Worm (Caenorhabditis elegans): Measurements from ENCODE around the gene Y51A2D.21.

Gene Y51A2D.21

DNA sequence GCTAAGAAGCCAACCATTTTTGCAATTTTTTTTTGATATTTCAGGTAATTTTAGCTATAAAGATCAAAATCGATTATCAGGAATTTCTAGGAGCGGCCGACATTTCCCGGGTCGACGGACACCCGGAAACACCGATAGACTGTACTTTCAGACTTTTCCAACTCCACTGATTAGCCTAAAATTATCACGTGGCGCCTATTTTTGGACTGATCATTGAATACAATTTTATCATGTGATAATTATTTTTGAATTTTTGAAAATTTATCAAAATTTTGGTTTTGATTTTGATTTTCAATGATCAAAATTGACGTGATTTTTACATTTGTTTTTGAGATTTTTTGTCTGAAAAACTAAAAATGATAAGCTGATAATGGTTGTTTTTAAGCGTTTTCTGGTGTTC, 6.7 kb downstream of the Y51A2D.21 start:
- no peak for TF ChIP-seq ets-4 (GFP tag; optimal IDR thresholded peaks at IDR 0.05)
- no peak for TF ChIP-seq snpc-4 (GFP tag; optimal IDR thresholded peaks at IDR 0.05)
- peak in 3 of 4 experiments; percentile 73 to 83 (median 81) for TF ChIP-seq snpc-4 (tag; optimal IDR thresholded peaks at IDR 0.05)
- no peak for TF ChIP-seq ceh-91 (GFP tag; IDR thresholded peaks at IDR 0.05)

DNA sequence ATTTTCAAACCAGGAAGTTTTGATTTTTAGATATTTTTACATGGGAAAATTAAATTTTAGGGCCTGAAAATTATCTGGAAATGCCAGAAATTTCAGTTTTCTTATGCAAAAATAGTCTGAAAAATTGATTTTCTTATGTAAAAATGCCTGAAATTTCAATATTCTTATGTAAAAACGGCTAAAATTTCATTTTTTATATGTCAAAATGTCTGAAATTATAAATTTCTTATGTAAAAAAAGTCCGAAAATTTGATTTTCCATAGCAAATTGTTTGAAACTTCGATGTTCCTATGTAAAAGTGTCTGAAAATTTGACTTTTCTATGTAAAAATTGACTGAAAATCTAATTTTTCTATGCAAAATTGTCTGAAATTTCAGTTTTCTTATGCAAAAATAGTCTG, 8.1 kb downstream of the Y51A2D.21 start, which contains the start of gene Y51A2D.13:
Y51A2D.13 (minus strand) TSS at position 101 of the 400 bp plus-strand sequence.
- TF ChIP-seq hlh-12 (tag; optimal IDR thresholded peaks at IDR 0.05) (no peak), ceh-100 (GFP tag; IDR thresholded peaks at IDR 0.05) (no peak), snpc-1.1 (tag; optimal IDR thresholded peaks at IDR 0.05; ENCODE audit: insufficient read depth) (no peak), lir-1 (GFP tag; conservative IDR thresholded peaks at IDR 0.05) (no peak), mel-28 (tag; optimal IDR thresholded peaks at IDR 0.05; ENCODE audit: borderline replicate concordance) (no peak), egl-44 (GFP tag; IDR thresholded peaks at IDR 0.05) (no peak), atf-7 (tag; optimal IDR thresholded peaks at IDR 0.05) (no peak), fkh-3 (tag; optimal IDR thresholded peaks at IDR 0.05) (no peak), ztf-28 (GFP tag; IDR thresholded peaks at IDR 0.05) (no peak), ets-4 (GFP tag; optimal IDR thresholded peaks at IDR 0.05) (no peak), rcor-1 (GFP tag; IDR thresholded peaks at IDR 0.05) (no peak), repo-1 (tag; optimal IDR thresholded peaks at IDR 0.05) (no peak), let-526 (GFP tag; IDR thresholded peaks at IDR 0.05) (no peak), Y56A3A.18 (GFP tag; IDR thresholded peaks at IDR 0.05) (no peak), F22D6.2 (tag; optimal IDR thresholded peaks at IDR 0.05) (no peak)

DNA sequence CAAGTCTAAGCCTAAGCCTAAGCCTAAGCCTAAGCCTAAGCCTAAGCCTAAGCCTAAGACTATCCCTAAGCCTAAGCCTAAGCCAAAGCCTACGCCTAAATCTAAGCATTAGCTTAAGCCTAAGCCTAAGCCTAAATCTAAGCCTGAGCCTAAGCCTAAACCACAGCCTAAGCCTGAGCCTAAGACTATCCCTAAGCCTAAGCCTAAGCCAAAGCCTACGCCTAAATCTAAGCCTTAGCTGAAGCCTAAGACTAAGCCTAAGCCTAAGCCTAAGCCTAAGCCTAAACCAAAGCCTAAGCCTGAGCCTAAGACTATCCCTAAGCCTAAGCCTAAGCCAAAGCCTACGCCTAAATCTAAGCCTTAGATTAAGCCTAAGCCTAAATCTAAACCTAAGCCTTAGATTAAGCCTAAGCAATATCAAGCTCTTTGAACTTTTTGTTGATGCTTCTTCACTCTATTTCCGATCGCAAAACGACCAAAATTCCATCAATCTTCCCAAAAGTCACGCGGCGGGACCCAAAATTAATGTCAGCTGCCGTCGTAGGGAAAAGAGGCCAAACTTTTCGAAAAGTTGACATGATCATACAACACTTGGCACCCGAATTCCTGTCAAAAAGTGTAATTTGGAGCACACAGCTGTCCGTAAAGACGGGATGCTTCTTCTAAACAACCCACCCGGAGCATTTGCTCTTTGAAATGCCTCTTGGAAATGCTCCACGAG, 9.9 kb downstream of the Y51A2D.21 start:
- TF ChIP-seq dox-1 (GFP tag; IDR thresholded peaks at IDR 0.05) (no peak), T26A5.8 (tag; optimal IDR thresholded peaks at IDR 0.05) (no peak), efl-1 (GFP tag; optimal IDR thresholded peaks at IDR 0.05) (no peak)

DNA sequence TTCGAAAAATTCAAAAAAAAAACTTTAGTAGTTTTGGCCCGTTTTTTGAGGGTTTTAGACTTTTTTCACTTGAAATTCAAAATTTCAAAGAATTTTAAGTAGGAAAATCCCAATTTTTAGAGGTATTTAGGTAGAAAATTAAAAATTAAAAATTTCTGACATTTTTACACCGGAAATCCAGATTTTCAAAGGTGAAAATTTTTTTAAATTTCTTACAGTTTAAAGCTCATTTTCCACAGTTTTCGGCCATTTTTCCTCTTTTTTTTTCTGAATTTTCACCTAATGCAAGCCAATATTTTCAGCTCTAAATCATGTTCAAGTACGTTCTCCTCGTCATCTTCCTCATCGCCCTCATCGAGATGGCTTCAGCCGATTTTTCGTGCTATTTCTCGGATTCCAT, 10.7 kb downstream of the Y51A2D.21 start, which contains the start of gene txt-14:
txt-14 (plus strand) TSS at position 301 of the 400 bp plus-strand sequence.
- TF ChIP-seq attf-6 (GFP tag; IDR thresholded peaks at IDR 0.05) = no peak
- TF ChIP-seq ceh-27 (GFP tag; optimal IDR thresholded peaks at IDR 0.05) = no peak
- no peak for TF ChIP-seq ceh-79 (tag; optimal IDR thresholded peaks at IDR 0.05)
- no peak for TF ChIP-seq B0019.2 (GFP tag; conservative IDR thresholded peaks at IDR 0.05)
- no peak for TF ChIP-seq lin-35 (GFP tag; optimal IDR thresholded peaks at IDR 0.05)
- no peak for TF ChIP-seq F22D6.2 (tag; optimal IDR thresholded peaks at IDR 0.05)

DNA sequence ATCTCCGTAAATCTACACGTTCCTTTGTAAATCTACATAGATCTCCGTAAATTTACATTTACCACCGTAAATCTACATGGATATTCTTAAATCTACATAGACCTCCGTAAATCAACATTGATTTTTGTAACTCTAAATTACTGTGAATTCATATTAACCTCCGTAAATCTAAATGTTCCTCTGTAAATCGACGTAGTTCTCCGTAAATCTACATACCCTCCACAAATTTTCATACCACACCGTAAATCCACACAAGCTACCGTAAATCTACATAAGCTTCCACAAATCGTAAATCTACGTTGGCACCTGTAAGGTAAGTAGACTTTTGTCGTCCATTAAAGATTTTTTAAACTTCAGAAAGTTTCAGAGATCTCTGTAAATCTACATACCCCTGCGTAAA, 13.5 kb downstream of the Y51A2D.21 start:
- TF ChIP-seq B0261.1 (tag; optimal IDR thresholded peaks at IDR 0.05) (no peak), ceh-100 (GFP tag; IDR thresholded peaks at IDR 0.05) (no peak), F55B11.4 (tag; optimal IDR thresholded peaks at IDR 0.05; ENCODE audit: borderline replicate concordance, insufficient read depth) (no peak), xnd-1 (tag; optimal IDR thresholded peaks at IDR 0.05) (no peak), hsf-1 (GFP tag; IDR thresholded peaks at IDR 0.05) (no peak), Y95B8A.8 (GFP tag; IDR thresholded peaks at IDR 0.05) (no peak), F33H1.4 (GFP tag; IDR thresholded peaks at IDR 0.05) (no peak), egl-18 (GFP tag; IDR thresholded peaks at IDR 0.05) (no peak), F49E8.2 (tag; optimal IDR thresholded peaks at IDR 0.05; ENCODE audit: insufficient read depth) (no peak)

All from whole organism, young adult.